Fruit fly (Drosophila melanogaster) whole organism, embryonic: ENCODE data around the gene asf1.

Source experiments
- Bdp1 ChIP-seq: fragments of 200-800 bp; sonication (Bioruptor generic); optimal IDR thresholded peaks from 3 replicates; lab custom pipeline; 2016; ENCODE audit warnings: missing biosample characterization, missing genetic modification characterization
- CG10209 ChIP-seq: fragments of 200-800 bp; sonication (Bioruptor generic); optimal IDR thresholded peaks from 3 replicates; lab custom pipeline; 2017; ENCODE audit warnings: missing biosample characterization, mild to moderate bottlenecking, missing genetic modification characterization, missing genetic modification reagents
- CG11560 ChIP-seq: fragments of 200-800 bp; sonication (Bioruptor generic); IDR thresholded peaks from 3 replicates; pipeline ENCODE4 v1.3.6; 2022; ENCODE audit warnings: missing biosample characterization, missing genetic modification characterization
- CG1233 ChIP-seq: fragments of 200-800 bp; sonication (Bioruptor generic); optimal IDR thresholded peaks from 4 replicates; lab custom pipeline; 2018; ENCODE audit warnings: missing biosample characterization, mild to moderate bottlenecking, missing genetic modification characterization
- CG12942 ChIP-seq: fragments of 200-800 bp; sonication (Bioruptor generic); optimal IDR thresholded peaks from 3 replicates; lab custom pipeline; 2016; ENCODE audit warnings: missing biosample characterization, missing genetic modification characterization
- CG13894 ChIP-seq: fragments of 200-800 bp; sonication (Bioruptor generic); optimal IDR thresholded peaks from 3 replicates; lab custom pipeline; 2018; ENCODE audit warnings: missing biosample characterization, mild to moderate bottlenecking, missing genetic modification characterization, moderate library complexity
- CG1792 ChIP-seq: fragments of 200-800 bp; sonication (Bioruptor generic); optimal IDR thresholded peaks from 2 replicates; lab custom pipeline; 2016; ENCODE audit warnings: missing biosample characterization, missing genetic modification characterization
- CG18262 ChIP-seq: fragments of 200-800 bp; optimal IDR thresholded peaks from 3 replicates; lab custom pipeline; 2019; ENCODE audit warnings: missing biosample characterization, mild to moderate bottlenecking, missing genetic modification characterization, moderate library complexity
- CG18764 ChIP-seq: fragments of 200-800 bp; sonication (Bioruptor generic); optimal IDR thresholded peaks from 3 replicates; lab custom pipeline; 2016; ENCODE audit warnings: missing biosample characterization, missing genetic modification characterization
- CG2712 ChIP-seq: fragments of 200-800 bp; optimal IDR thresholded peaks from 3 replicates; lab custom pipeline; 2019; ENCODE audit warnings: missing biosample characterization, mild to moderate bottlenecking, missing genetic modification characterization, moderate library complexity
- CG2889 ChIP-seq: fragments of 200-800 bp; sonication (Bioruptor generic); IDR thresholded peaks from 3 replicates; pipeline ENCODE4 v1.3.6; 2022; ENCODE audit warnings: missing biosample characterization, missing genetic modification characterization
- CG30020 ChIP-seq: fragments of 200-800 bp; optimal IDR thresholded peaks from 2 replicates; lab custom pipeline; 2019; ENCODE audit warnings: missing biosample characterization, mild to moderate bottlenecking, missing genetic modification characterization, moderate library complexity
- CG30403 ChIP-seq: fragments of 200-800 bp; sonication (Bioruptor generic); optimal IDR thresholded peaks from 3 replicates; lab custom pipeline; 2016; ENCODE audit warnings: missing biosample characterization, missing genetic modification characterization
- CG32767 ChIP-seq: fragments of 200-800 bp; sonication (Bioruptor generic); IDR thresholded peaks from 2 replicates; pipeline ENCODE4 v1.3.6; 2022; ENCODE audit warnings: missing biosample characterization, missing genetic modification characterization
- CG32772 ChIP-seq: fragments of 200-800 bp; sonication (Bioruptor generic); IDR thresholded peaks from 2 replicates; pipeline ENCODE4 v1.3.6; 2022; ENCODE audit warnings: missing biosample characterization, missing genetic modification characterization
- CG3281 ChIP-seq: fragments of 200-800 bp; sonication (Bioruptor generic); optimal IDR thresholded peaks from 3 replicates; lab custom pipeline; 2017; ENCODE audit warnings: missing biosample characterization, mild to moderate bottlenecking, missing genetic modification characterization
- CG4404 ChIP-seq: fragments of 200-800 bp; sonication (Bioruptor generic); IDR thresholded peaks from 2 replicates; pipeline ENCODE4 v1.3.6; 2022; ENCODE audit warnings: missing biosample characterization, missing genetic modification characterization
- CG4424 ChIP-seq: fragments of 200-800 bp; sonication (Bioruptor generic); optimal IDR thresholded peaks from 3 replicates; lab custom pipeline; 2016; ENCODE audit warnings: missing biosample characterization, missing genetic modification characterization
- CG4617 ChIP-seq: fragments of 200-800 bp; sonication (Bioruptor generic); optimal IDR thresholded peaks from 3 replicates; lab custom pipeline; 2016; ENCODE audit warnings: missing biosample characterization, missing genetic modification characterization, borderline replicate concordance
- CG8765 ChIP-seq: fragments of 200-800 bp; sonication (Bioruptor generic); IDR thresholded peaks from 2 replicates; pipeline ENCODE4 v1.3.6; 2022; ENCODE audit warnings: missing biosample characterization, missing genetic modification characterization
- CG9609 ChIP-seq: fragments of 200-800 bp; sonication (Bioruptor generic); optimal IDR thresholded peaks from 3 replicates; lab custom pipeline; 2016; ENCODE audit warnings: missing biosample characterization, missing genetic modification characterization
- CG9817 ChIP-seq: fragments of 200-800 bp; sonication (Bioruptor generic); optimal IDR thresholded peaks from 2 replicates; lab custom pipeline; 2018; ENCODE audit warnings: missing biosample characterization, mild to moderate bottlenecking, missing genetic modification characterization, moderate library complexity
- Dek ChIP-seq: fragments of 200-800 bp; sonication (Bioruptor generic); optimal IDR thresholded peaks from 3 replicates; lab custom pipeline; 2019; ENCODE audit warnings: missing biosample characterization, mild to moderate bottlenecking, missing genetic modification characterization, moderate library complexity
- ERR ChIP-seq: fragments of 200-800 bp; sonication (Bioruptor generic); optimal IDR thresholded peaks from 2 replicates; lab custom pipeline; 2016; ENCODE audit warnings: missing biosample characterization, missing genetic modification characterization
- HLH3B ChIP-seq: fragments of 200-800 bp; sonication (Bioruptor generic); IDR thresholded peaks from 2 replicates; pipeline ENCODE4 v1.3.6; 2022; ENCODE audit warnings: missing biosample characterization, missing genetic modification characterization
- HLH4C ChIP-seq: fragments of 200-800 bp; sonication (Bioruptor generic); IDR thresholded peaks from 3 replicates; pipeline ENCODE4 v1.3.6; 2022; ENCODE audit warnings: missing biosample characterization, missing genetic modification characterization; ENCODE audit not compliant: partially characterized antibody
- Hmx ChIP-seq: fragments of 200-800 bp; sonication (Bioruptor generic); optimal IDR thresholded peaks from 2 replicates; lab custom pipeline; 2016; ENCODE audit warnings: missing biosample characterization, missing genetic modification characterization
- Mad ChIP-seq: fragments of 200-800 bp; sonication (Bioruptor generic); optimal IDR thresholded peaks from 2 replicates; lab custom pipeline; 2016; ENCODE audit warnings: missing biosample characterization, missing genetic modification characterization
- Meics ChIP-seq: fragments of 200-800 bp; sonication (Bioruptor generic); optimal IDR thresholded peaks from 2 replicates; lab custom pipeline; 2017; ENCODE audit warnings: missing biosample characterization, mild to moderate bottlenecking, missing genetic modification characterization
- Nf-YC ChIP-seq: fragments of 200-800 bp; optimal IDR thresholded peaks from 3 replicates; lab custom pipeline; 2019; ENCODE audit warnings: missing biosample characterization, mild to moderate bottlenecking, missing genetic modification characterization, moderate library complexity
- PHDP ChIP-seq: fragments of 200-800 bp; sonication (Bioruptor generic); optimal IDR thresholded peaks from 3 replicates; lab custom pipeline; 2018; ENCODE audit warnings: missing biosample characterization, mild to moderate bottlenecking, missing genetic modification characterization, moderate library complexity
- Vsx1 ChIP-seq: fragments of 200-800 bp; sonication (Bioruptor generic); optimal IDR thresholded peaks from 2 replicates; lab custom pipeline; 2017; ENCODE audit warnings: missing biosample characterization, mild to moderate bottlenecking, missing genetic modification characterization, missing genetic modification reagents
- Xbp1 ChIP-seq: fragments of 200-800 bp; sonication (Bioruptor generic); optimal IDR thresholded peaks from 3 replicates; lab custom pipeline; 2016; ENCODE audit warnings: missing biosample characterization, mild to moderate bottlenecking, missing genetic modification characterization
- Xrp1 ChIP-seq: fragments of 200-800 bp; sonication (Bioruptor generic); IDR thresholded peaks from 2 replicates; pipeline ENCODE4 v1.3.6; 2022; ENCODE audit warnings: missing biosample characterization, missing genetic modification characterization
- abd-A ChIP-seq: fragments of 200-800 bp; sonication (Bioruptor generic); optimal IDR thresholded peaks from 3 replicates; lab custom pipeline; 2019; ENCODE audit warnings: missing biosample characterization, mild to moderate bottlenecking, missing genetic modification characterization, moderate library complexity
- amos ChIP-seq: fragments of 200-800 bp; sonication (Bioruptor generic); IDR thresholded peaks from 2 replicates; pipeline ENCODE4 v1.3.6; 2022; ENCODE audit warnings: missing biosample characterization, missing genetic modification characterization; ENCODE audit not compliant: partially characterized antibody
- cad ChIP-seq: fragments of >200 bp; optimal IDR thresholded peaks from 2 replicates; lab custom pipeline; 2017; ENCODE audit warnings: missing biosample characterization, missing genetic modification characterization
- crol ChIP-seq: fragments of 200-800 bp; sonication (Bioruptor generic); IDR thresholded peaks from 2 replicates; pipeline ENCODE4 v1.3.6; 2022; ENCODE audit warnings: missing biosample characterization, missing genetic modification characterization
- dati ChIP-seq: fragments of 200-800 bp; sonication (Bioruptor generic); IDR thresholded peaks from 2 replicates; pipeline ENCODE4 v1.3.6; 2022; ENCODE audit warnings: missing biosample characterization, missing genetic modification characterization
- dimm ChIP-seq: fragments of 200-800 bp; sonication (Bioruptor generic); IDR thresholded peaks from 2 replicates; pipeline ENCODE4 v1.3.6; 2022; ENCODE audit warnings: missing biosample characterization, missing genetic modification characterization
- fd96Cb ChIP-seq: fragments of 200-800 bp; sonication (Bioruptor generic); optimal IDR thresholded peaks from 2 replicates; lab custom pipeline; 2018; ENCODE audit warnings: missing biosample characterization, mild to moderate bottlenecking, missing genetic modification characterization, moderate library complexity
- gcm2 ChIP-seq: fragments of 200-800 bp; sonication (Bioruptor generic); optimal IDR thresholded peaks from 2 replicates; lab custom pipeline; 2016; ENCODE audit warnings: missing biosample characterization, missing genetic modification characterization
- gem ChIP-seq: fragments of 200-800 bp; sonication (Bioruptor generic); optimal IDR thresholded peaks from 2 replicates; lab custom pipeline; 2019; ENCODE audit warnings: missing biosample characterization, mild to moderate bottlenecking, missing genetic modification characterization, moderate library complexity
- jing ChIP-seq: fragments of 200-800 bp; sonication (Bioruptor generic); optimal IDR thresholded peaks from 2 replicates; lab custom pipeline; 2018; ENCODE audit warnings: missing biosample characterization, mild to moderate bottlenecking, missing genetic modification characterization
- p53 ChIP-seq: fragments of 200-800 bp; sonication (Bioruptor generic); optimal IDR thresholded peaks from 2 replicates; lab custom pipeline; 2016; ENCODE audit warnings: missing biosample characterization, missing genetic modification characterization
- ro ChIP-seq: fragments of 200-800 bp; sonication (Bioruptor generic); IDR thresholded peaks from 2 replicates; pipeline ENCODE4 v1.3.6; 2022; ENCODE audit warnings: missing biosample characterization, missing genetic modification characterization
- scrt ChIP-seq: fragments of 200-800 bp; sonication (Bioruptor generic); optimal IDR thresholded peaks from 2 replicates; lab custom pipeline; 2018; ENCODE audit warnings: missing biosample characterization, mild to moderate bottlenecking, missing genetic modification characterization, moderate library complexity
- slou ChIP-seq: fragments of 200-800 bp; sonication (Bioruptor generic); optimal IDR thresholded peaks from 3 replicates; lab custom pipeline; 2016; ENCODE audit warnings: missing biosample characterization, missing genetic modification characterization
- tio ChIP-seq: fragments of 200-800 bp; sonication (Bioruptor generic); optimal IDR thresholded peaks from 2 replicates; lab custom pipeline; 2017; ENCODE audit warnings: missing biosample characterization, missing genetic modification characterization, inconsistent platforms
- tup ChIP-seq: fragments of 200-800 bp; sonication (Bioruptor generic); optimal IDR thresholded peaks from 2 replicates; lab custom pipeline; 2016; ENCODE audit warnings: missing biosample characterization, mild to moderate bottlenecking, missing genetic modification characterization, moderate library complexity
- usp ChIP-seq: fragments of >200 bp; optimal IDR thresholded peaks from 2 replicates; lab custom pipeline; 2017; ENCODE audit warnings: missing biosample characterization, missing genetic modification characterization
- z ChIP-seq: fragments of 200-800 bp; sonication (Bioruptor generic); IDR thresholded peaks from 3 replicates; pipeline ENCODE4 v1.3.6; 2022; ENCODE audit warnings: missing biosample characterization, missing genetic modification characterization

asf1 gene

DNA sequence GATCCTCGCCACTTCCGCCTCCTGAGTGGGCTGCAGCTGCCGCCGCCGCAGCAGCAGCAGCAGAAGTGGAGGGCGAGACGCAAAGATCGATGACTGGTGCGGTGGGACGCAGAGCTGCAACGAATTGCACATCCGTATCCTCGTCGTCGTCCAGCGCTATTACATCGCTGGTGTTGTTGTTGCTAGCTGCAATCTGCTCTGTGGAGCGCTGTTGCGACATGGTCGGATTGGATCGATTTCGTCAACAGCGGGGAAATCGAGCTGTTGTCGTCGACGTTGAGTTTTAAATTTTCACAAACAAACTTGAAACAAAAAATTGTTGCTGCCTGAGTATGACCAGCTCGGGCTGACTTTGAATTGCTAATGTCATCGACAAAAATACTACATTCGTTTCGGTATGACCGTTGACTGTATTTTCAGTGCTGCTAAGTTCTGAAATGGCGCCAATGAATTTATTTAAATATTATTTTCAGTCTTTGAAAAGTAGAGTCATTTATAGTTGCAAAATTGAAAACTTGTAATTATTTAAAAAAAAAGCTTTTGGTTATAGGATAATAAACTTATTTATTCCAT lies 23.8 kb downstream of the asf1 start, which contains the start of gene Rnf146 (continued):
- no peak for TF ChIP-seq CG32772 (GFP tag; lab: Robert Waterston, UW)
- TF ChIP-seq CG2712, result peak; percentile 6
- TF ChIP-seq CG1792 (GFP tag; lab: Kevin White, UChicago), result no peak
- TF ChIP-seq ERR, result no peak
- TF ChIP-seq CG10209, result no peak
- no peak for TF ChIP-seq Bdp1 (GFP tag; lab: Kevin White, UChicago)
- no peak for TF ChIP-seq CG18262
- no peak for TF ChIP-seq Hmx (GFP tag; lab: Kevin White, UChicago)
- TF ChIP-seq crol (GFP tag; lab: Robert Waterston, UW), result peak; percentile 57; the same call in 1 of the 2 replicates
- peak; percentile 59 for TF ChIP-seq scrt (GFP tag; lab: Kevin White, UChicago)
- no peak for TF ChIP-seq Mad (GFP tag; lab: Kevin White, UChicago)
- no peak for TF ChIP-seq ro
- TF ChIP-seq PHDP (tag; lab: Kevin White, UChicago), result peak; percentile 13
- TF ChIP-seq CG30020, result no peak
- TF ChIP-seq HLH4C, result no peak
- TF ChIP-seq CG13894, result no peak
- no peak for TF ChIP-seq CG9817 (tag; lab: Kevin White, UChicago)
- TF ChIP-seq abd-A (tag; lab: Kevin White, UChicago), result no peak
- no peak for TF ChIP-seq CG3281 (GFP tag; lab: Kevin White, UChicago)
- TF ChIP-seq CG2889 (GFP tag; lab: Robert Waterston, UW), result no peak
- no peak for TF ChIP-seq CG9609 (GFP tag; lab: Kevin White, UChicago)
- TF ChIP-seq tio, result no peak
- TF ChIP-seq CG1233 (GFP tag; lab: Kevin White, UChicago), result no peak
- TF ChIP-seq gem (tag; lab: Kevin White, UChicago), result no peak
- TF ChIP-seq amos (GFP tag; lab: Robert Waterston, UW), result no peak
- TF ChIP-seq CG4617, result peak; percentile 82
- no peak for TF ChIP-seq CG4404 (GFP tag; lab: Robert Waterston, UW)
- TF ChIP-seq Xbp1 (GFP tag; lab: Kevin White, UChicago), result no peak
- no peak for TF ChIP-seq dimm (GFP tag; lab: Robert Waterston, UW)
- TF ChIP-seq Meics (GFP tag; lab: Kevin White, UChicago), result no peak
- no peak for TF ChIP-seq HLH3B (GFP tag; lab: Robert Waterston, UW)
- TF ChIP-seq p53 (GFP tag; lab: Kevin White, UChicago), result no peak
- TF ChIP-seq fd96Cb, result no peak
- TF ChIP-seq CG8765 (GFP tag; lab: Robert Waterston, UW), result no peak
- TF ChIP-seq CG11560 (tag; lab: Robert Waterston, UW), result no peak
- peak; percentile 4 for TF ChIP-seq Nf-YC (tag; lab: Kevin White, UChicago)
- no peak for TF ChIP-seq tup (GFP tag; lab: Kevin White, UChicago)
- TF ChIP-seq jing, result no peak
- TF ChIP-seq Vsx1 (GFP tag; lab: Kevin White, UChicago), result no peak
- no peak for TF ChIP-seq gcm2 (GFP tag; lab: Kevin White, UChicago)
- 0 out of 3 replicates have a peak, but pooled peaks have one; percentile 43 for TF ChIP-seq z (GFP tag; lab: Robert Waterston, UW)
- no peak for TF ChIP-seq usp
- no peak for TF ChIP-seq cad (GFP tag; lab: Kevin White, UChicago)
- TF ChIP-seq CG32767, result no peak
- no peak for TF ChIP-seq Xrp1 (GFP tag; lab: Robert Waterston, UW)
- TF ChIP-seq slou (GFP tag; lab: Kevin White, UChicago), result no peak
- TF ChIP-seq CG12942 (GFP tag; lab: Kevin White, UChicago), result no peak
- no peak for TF ChIP-seq CG4424 (GFP tag; lab: Kevin White, UChicago)
- TF ChIP-seq CG30403 (GFP tag; lab: Kevin White, UChicago), result peak; percentile 8
- TF ChIP-seq Dek (tag; lab: Kevin White, UChicago), result no peak
- TF ChIP-seq CG18764 (GFP tag; lab: Kevin White, UChicago), result no peak
- TF ChIP-seq dati (GFP tag; lab: Robert Waterston, UW), result no peak
